Worm (Caenorhabditis elegans) whole organism, L4 larva: ENCODE measurements around the gene srg-10.

Experiments used
- F10B5.3 ChIP-seq: sonication (generic microtip); optimal IDR thresholded peaks from 2 replicates; lab custom pipeline; 2016; ENCODE audit warnings: mild to moderate bottlenecking, missing genetic modification characterization, missing compliant biosample characterization
- F37D6.2 ChIP-seq: sonication (generic microtip); optimal IDR thresholded peaks from 2 replicates; lab custom pipeline; 2016; ENCODE audit warnings: mild to moderate bottlenecking, missing genetic modification characterization, missing compliant biosample characterization
- F44E2.7 ChIP-seq: fragments of 200-800 bp; sonication (Bioruptor generic); IDR thresholded peaks from 2 replicates; pipeline ENCODE4 v2.1.2; 2022; ENCODE audit warnings: missing genetic modification characterization, missing compliant biosample characterization
- R02D3.7 ChIP-seq: fragments of 150-350 bp; sonication (generic microtip); optimal IDR thresholded peaks from 3 replicates; lab custom pipeline; 2014; ENCODE audit warnings: missing biosample characterization, missing genetic modification characterization
- ZK337.2 ChIP-seq: fragments of 200-800 bp; sonication (Bioruptor generic); IDR thresholded peaks from 2 replicates; pipeline ENCODE4 v1.3.6; 2022; ENCODE audit warnings: missing genetic modification reagents, missing genetic modification characterization, missing compliant biosample characterization
- aha-1 ChIP-seq: fragments of 150-350 bp; peaks from one replicate; lab custom pipeline; 2014; ENCODE audit warnings: missing biosample characterization, missing genetic modification characterization
- ama-1 ChIP-seq: fragments of 150-350 bp; optimal IDR thresholded peaks from 2 replicates; lab custom pipeline; 2014; ENCODE audit warnings: inconsistent platforms, mixed read lengths
- arid-1 ChIP-seq: fragments of 200-800 bp; sonication (Bioruptor generic); conservative IDR thresholded peaks from 2 replicates; pipeline ENCODE4 v1.3.6; 2022; ENCODE audit warnings: missing genetic modification reagents, missing genetic modification characterization, missing compliant biosample characterization
- ceh-20 ChIP-seq: fragments of 200-800 bp; sonication (Bioruptor generic); IDR thresholded peaks from 2 replicates; pipeline ENCODE4 v1.3.6; 2022; ENCODE audit warnings: missing genetic modification reagents, missing genetic modification characterization, missing compliant biosample characterization
- ceh-32 ChIP-seq: sonication (generic microtip); optimal IDR thresholded peaks from 2 replicates; lab custom pipeline; 2016; ENCODE audit warnings: mild to moderate bottlenecking, missing genetic modification characterization, missing compliant biosample characterization; ENCODE audit not compliant: poor library complexity
- ceh-62 ChIP-seq: sonication (generic microtip); optimal IDR thresholded peaks from 2 replicates; lab custom pipeline; 2017; ENCODE audit warnings: missing biosample characterization, missing genetic modification characterization
- daf-12 ChIP-seq: fragments of 150-350 bp; optimal IDR thresholded peaks from 2 replicates; lab custom pipeline; 2014; ENCODE audit warnings: missing biosample characterization, missing genetic modification reagents, missing genetic modification characterization
- daf-19 ChIP-seq: fragments of 200-800 bp; sonication (Bioruptor generic); conservative IDR thresholded peaks from 2 replicates; pipeline ENCODE4 v1.3.6; 2022; ENCODE audit warnings: missing genetic modification characterization, missing compliant biosample characterization
- egl-27 ChIP-seq: sonication (generic microtip); optimal IDR thresholded peaks from 3 replicates; lab custom pipeline; 2017; ENCODE audit warnings: missing biosample characterization, missing genetic modification reagents, missing genetic modification characterization
- egl-43 ChIP-seq: fragments of 200-800 bp; sonication (Bioruptor generic); IDR thresholded peaks from 2 replicates; pipeline ENCODE4 v1.3.6; 2022; ENCODE audit warnings: missing genetic modification reagents, missing genetic modification characterization, missing compliant biosample characterization
- hif-1 ChIP-seq, 2 experiments: sonication (generic microtip); optimal IDR thresholded peaks; 2 replicates each; lab custom pipeline; 2016 to 2017; ENCODE audit warnings: missing compliant biosample characterization in 2 of 2, missing genetic modification characterization in 2 of 2, missing genetic modification reagents in 2 of 2, missing genotype in 2 of 2, mild to moderate bottlenecking in 1 of 2
- hlh-11 ChIP-seq: fragments of 200-800 bp; sonication (Bioruptor generic); optimal IDR thresholded peaks from 2 replicates; lab custom pipeline; 2018; ENCODE audit warnings: mild to moderate bottlenecking, missing genetic modification characterization, missing compliant biosample characterization
- hlh-30 ChIP-seq: sonication (generic microtip); optimal IDR thresholded peaks from 2 replicates; lab custom pipeline; 2017; ENCODE audit warnings: antibody characterized with exemption, mild to moderate bottlenecking, missing genetic modification characterization, missing compliant biosample characterization; ENCODE audit not compliant: insufficient read depth
- hmg-1.1 ChIP-seq: fragments of 200-800 bp; sonication (Bioruptor generic); IDR thresholded peaks from 2 replicates; pipeline ENCODE4 v1.3.6; 2022; ENCODE audit warnings: missing genetic modification reagents, missing genetic modification characterization, missing compliant biosample characterization
- lin-15B ChIP-seq: fragments of 150-350 bp; sonication (generic microtip); optimal IDR thresholded peaks from 3 replicates; lab custom pipeline; 2014; ENCODE audit warnings: missing biosample characterization, missing genetic modification characterization
- lin-29 ChIP-seq: fragments of 200-800 bp; sonication (Bioruptor generic); IDR thresholded peaks from 2 replicates; pipeline ENCODE4 v1.3.6; 2022; ENCODE audit warnings: missing genetic modification reagents, missing genetic modification characterization, missing compliant biosample characterization
- lin-39 ChIP-seq: fragments of 150-350 bp; optimal IDR thresholded peaks from 2 replicates; lab custom pipeline; 2014; ENCODE audit warnings: missing biosample characterization, missing genetic modification reagents, missing genetic modification characterization
- lir-3 ChIP-seq: sonication (generic microtip); optimal IDR thresholded peaks from 2 replicates; lab custom pipeline; 2016; ENCODE audit warnings: mild to moderate bottlenecking, missing genetic modification characterization, missing compliant biosample characterization
- mdl-1 ChIP-seq, 2 experiments: fragments of 150-350 bp in 1 of 2; sonication (generic microtip) in 1 of 2; optimal IDR thresholded peaks; 2 replicates each; lab custom pipeline; 2014 to 2017; ENCODE audit warnings: missing biosample characterization in 2 of 2, missing genetic modification characterization in 2 of 2
- mep-1 ChIP-seq: fragments of 150-350 bp; sonication (generic microtip); optimal IDR thresholded peaks from 3 replicates; lab custom pipeline; 2014; ENCODE audit warnings: missing biosample characterization, missing genetic modification characterization
- mes-2 ChIP-seq: sonication (generic microtip); optimal IDR thresholded peaks from 2 replicates; lab custom pipeline; 2016; ENCODE audit warnings: missing genotype, mild to moderate bottlenecking, missing genetic modification characterization, missing compliant biosample characterization; ENCODE audit not compliant: poor library complexity, severe bottlenecking
- mxl-3 ChIP-seq: fragments of 200-800 bp; sonication (Bioruptor generic); optimal IDR thresholded peaks from 2 replicates; lab custom pipeline; 2018; ENCODE audit warnings: mild to moderate bottlenecking, missing genetic modification characterization, missing compliant biosample characterization
- nhr-11 ChIP-seq: fragments of 150-350 bp; optimal IDR thresholded peaks from 2 replicates; lab custom pipeline; 2014; ENCODE audit warnings: missing biosample characterization, missing genetic modification characterization
- nhr-237 ChIP-seq: sonication (generic microtip); optimal IDR thresholded peaks from 2 replicates; lab custom pipeline; 2017; ENCODE audit warnings: missing biosample characterization, missing genetic modification characterization
- nhr-25 ChIP-seq: sonication (generic microtip); optimal IDR thresholded peaks from 2 replicates; lab custom pipeline; 2017; ENCODE audit warnings: missing genetic modification characterization, mild to moderate bottlenecking, missing compliant biosample characterization, antibody characterized with exemption, moderate library complexity, borderline replicate concordance; ENCODE audit not compliant: insufficient read depth
- nhr-28 ChIP-seq: fragments of 150-350 bp; optimal IDR thresholded peaks from 2 replicates; lab custom pipeline; 2014; ENCODE audit warnings: missing biosample characterization, missing genetic modification characterization
- nhr-42 ChIP-seq: fragments of 200-800 bp; sonication (Bioruptor generic); IDR thresholded peaks from 2 replicates; pipeline ENCODE4 v1.3.6; 2022; ENCODE audit warnings: missing genetic modification characterization, missing compliant biosample characterization
- nhr-76 ChIP-seq: fragments of 150-350 bp; optimal IDR thresholded peaks from 2 replicates; lab custom pipeline; 2014; ENCODE audit warnings: missing biosample characterization, missing genetic modification characterization
- pha-4 ChIP-seq, 2 experiments: fragments of 150-350 bp in 1 of 2; fragments of 200-800 bp in 1 of 2; sonication (Bioruptor generic) in 1 of 2; IDR thresholded peaks in 1 of 2; optimal IDR thresholded peaks in 1 of 2; 2 replicates each; pipeline versions ENCODE4 v1.3.6 to Lab custom; 2014 to 2022; ENCODE audit warnings: missing genetic modification characterization in 2 of 2, missing genetic modification reagents in 2 of 2, missing biosample characterization in 1 of 2, missing compliant biosample characterization in 1 of 2
- php-3 ChIP-seq: fragments of 200-800 bp; sonication (Bioruptor generic); IDR thresholded peaks from 2 replicates; pipeline ENCODE4 v1.3.6; 2022; ENCODE audit warnings: missing genetic modification reagents, missing genetic modification characterization, missing compliant biosample characterization
- rbr-2 ChIP-seq: sonication (generic microtip); optimal IDR thresholded peaks from 2 replicates; lab custom pipeline; 2016; ENCODE audit warnings: missing genotype, missing genetic modification characterization, missing compliant biosample characterization
- set-16 ChIP-seq: fragments of 200-800 bp; sonication (Bioruptor generic); IDR thresholded peaks from 2 replicates; pipeline ENCODE4 v1.3.6; 2022; ENCODE audit warnings: missing genetic modification reagents, missing genetic modification characterization, missing compliant biosample characterization
- snpc-4 ChIP-seq: fragments of 150-350 bp; optimal IDR thresholded peaks from 2 replicates; lab custom pipeline; 2014; ENCODE audit warnings: missing biosample characterization, missing genetic modification characterization
- spr-1 ChIP-seq: sonication (generic microtip); optimal IDR thresholded peaks from 2 replicates; lab custom pipeline; 2016; ENCODE audit warnings: mild to moderate bottlenecking, missing genetic modification characterization, missing compliant biosample characterization
- spr-3 ChIP-seq: fragments of 200-800 bp; sonication (Bioruptor generic); optimal IDR thresholded peaks from 2 replicates; lab custom pipeline; 2018; ENCODE audit warnings: mild to moderate bottlenecking, missing genetic modification characterization, missing compliant biosample characterization
- unc-39 ChIP-seq: sonication (generic microtip); optimal IDR thresholded peaks from 2 replicates; lab custom pipeline; 2017; ENCODE audit warnings: missing biosample characterization, missing genetic modification characterization
- unc-62 ChIP-seq, 3 experiments: fragments of 150-350 bp in 1 of 3; sonication (generic microtip); optimal IDR thresholded peaks in 2 of 3; peaks in 1 of 3; 1 replicate in 1 of 3; 2 replicates in 2 of 3; lab custom pipeline; 2014 to 2017; ENCODE audit warnings: missing biosample characterization in 3 of 3, missing genetic modification characterization in 3 of 3, missing genetic modification reagents in 3 of 3, missing genotype in 1 of 3
- zip-2 ChIP-seq: fragments of 150-350 bp; optimal IDR thresholded peaks from 2 replicates; lab custom pipeline; 2014; ENCODE audit warnings: missing biosample characterization, missing genetic modification characterization
- ztf-7 ChIP-seq: fragments of 150-350 bp; optimal IDR thresholded peaks from 2 replicates; lab custom pipeline; 2014; ENCODE audit warnings: missing biosample characterization, missing genetic modification characterization

The srg-10 gene

ce11 chrIII:4659426-4659825, 18.1 kb upstream of the srg-10 start:
- peak in 1 of 2 experiments; percentile 65 for TF ChIP-seq unc-62 (GFP tag; optimal IDR thresholded peaks at IDR 0.05 in 1 of 2; lab: Kevin White, UChicago)
- no peak for TF ChIP-seq unc-62 (tag; optimal IDR thresholded peaks at IDR 0.05; lab: Kevin White, UChicago)
- TF ChIP-seq unc-39: no peak
- peak; percentile 98 for TF ChIP-seq aha-1 (tag; lab: Kevin White, UChicago)
- no peak for TF ChIP-seq hlh-11 (tag; lab: Kevin White, UChicago)

- no peak for TF ChIP-seq ztf-7 (tag; lab: Kevin White, UChicago)
- peak; percentile 16 for TF ChIP-seq aha-1 (tag; lab: Kevin White, UChicago)
Observed at ce11 chrIII:4665272-4665671, 12.3 kb upstream of the srg-10 start, which contains the start of gene T23F11.4. T23F11.4 (minus strand) TSS chrIII:4665372.

- TF ChIP-seq daf-19 (GFP tag; lab: Robert Waterston, UW) (no peak), hlh-30 (peak; percentile 46), ceh-32 (tag; lab: Kevin White, UChicago) (no peak), nhr-76 (no peak), lir-3 (tag; lab: Kevin White, UChicago) (no peak), unc-62 (GFP tag; optimal IDR thresholded peaks at IDR 0.05 in 1 of 2; lab: Kevin White, UChicago) (peak in 1 of 2 experiments; percentile 82), unc-62 (tag; optimal IDR thresholded peaks at IDR 0.05; lab: Kevin White, UChicago) (no peak), rbr-2 (tag; lab: Kevin White, UChicago) (peak; percentile 70), snpc-4 (no peak), egl-27 (tag; lab: Kevin White, UChicago) (no peak), mes-2 (no peak), F37D6.2 (tag; lab: Kevin White, UChicago) (no peak), daf-12 (tag; lab: Kevin White, UChicago) (no peak), set-16 (GFP tag; lab: Robert Waterston, UW) (peak; percentile 63), arid-1 (no peak), mdl-1 (tag; optimal IDR thresholded peaks at IDR 0.05; lab: Kevin White, UChicago) (peak; percentile 26 to 78), nhr-42 (GFP tag; lab: Robert Waterston, UW) (no peak), nhr-237 (no peak), aha-1 (tag; lab: Kevin White, UChicago) (no peak), pha-4 (GFP tag; IDR thresholded peaks at IDR 0.05; lab: Robert Waterston, UW) (no peak), pha-4 (tag; optimal IDR thresholded peaks at IDR 0.05; lab: Kevin White, UChicago) (no peak), lin-39 (no peak), nhr-11 (tag; lab: Kevin White, UChicago) (peak; percentile 19), hlh-11 (tag; lab: Kevin White, UChicago) (peak; percentile 59), zip-2 (tag; lab: Kevin White, UChicago) (no peak), ceh-62 (tag; lab: Kevin White, UChicago) (no peak), php-3 (GFP tag; lab: Robert Waterston, UW) (no peak), egl-43 (GFP tag; lab: Robert Waterston, UW) (no peak), ztf-7 (tag; lab: Kevin White, UChicago) (no peak), mxl-3 (GFP tag; lab: Kevin White, UChicago) (peak; percentile 22), spr-3 (GFP tag; lab: Kevin White, UChicago) (no peak), ama-1 (lab: Kevin White, UChicago) (no peak), spr-1 (tag; lab: Kevin White, UChicago) (no peak), lin-29 (GFP tag; lab: Robert Waterston, UW) (no peak), hmg-1.1 (GFP tag; lab: Robert Waterston, UW) (peak; percentile 62; the same call in 1 of the 2 replicates), lin-15B (no peak), mep-1 (tag; lab: Kevin White, UChicago) (peak; percentile 59), hif-1 (tag; optimal IDR thresholded peaks at IDR 0.05; lab: Kevin White, UChicago) (no peak), ceh-20 (no peak), R02D3.7 (tag; lab: Kevin White, UChicago) (no peak), F10B5.3 (tag; lab: Kevin White, UChicago) (no peak), F44E2.7 (GFP tag; lab: Robert Waterston, UW) (no peak), nhr-28 (tag; lab: Kevin White, UChicago) (peak; percentile 39), nhr-25 (tag; lab: Kevin White, UChicago) (peak; percentile 66), ZK337.2 (no peak)
Observed at ce11 chrIII:4666753-4667400, 10.7 kb upstream of the srg-10 start.
